Worm (Caenorhabditis elegans) whole organism, late embryonic: Measurements from ENCODE around the gene ZC155.2.

Source experiments
- C38D4.7 ChIP-seq: fragments of 200-800 bp; sonication (Bioruptor generic); optimal IDR thresholded peaks from 2 replicates; lab custom pipeline; 2018; ENCODE audit warnings: mild to moderate bottlenecking, missing genetic modification characterization, moderate library complexity, missing compliant biosample characterization
- K02D7.2 ChIP-seq: sonication (generic microtip); optimal IDR thresholded peaks from 2 replicates; lab custom pipeline; 2017; ENCODE audit warnings: mild to moderate bottlenecking, missing genetic modification characterization, missing compliant biosample characterization
- T23F11.4 ChIP-seq: fragments of 200-800 bp; sonication (Bioruptor generic); optimal IDR thresholded peaks from 2 replicates; lab custom pipeline; 2018; ENCODE audit warnings: mild to moderate bottlenecking, missing genetic modification characterization, missing compliant biosample characterization
- ceh-18 ChIP-seq: sonication (generic microtip); optimal IDR thresholded peaks from 2 replicates; lab custom pipeline; 2016; ENCODE audit warnings: missing genetic modification characterization, missing compliant biosample characterization
- ceh-19 ChIP-seq: fragments of 200-800 bp; sonication (Bioruptor generic); optimal IDR thresholded peaks from 2 replicates; lab custom pipeline; 2018; ENCODE audit warnings: mild to moderate bottlenecking, missing genetic modification characterization, missing compliant biosample characterization
- ceh-2 ChIP-seq: sonication (generic microtip); optimal IDR thresholded peaks from 2 replicates; lab custom pipeline; 2016; ENCODE audit warnings: missing genotype, missing genetic modification characterization, missing compliant biosample characterization
- ceh-22 ChIP-seq: sonication (generic microtip); optimal IDR thresholded peaks from 2 replicates; lab custom pipeline; 2017; ENCODE audit warnings: missing biosample characterization, missing genetic modification characterization
- ceh-24 ChIP-seq: sonication (generic microtip); optimal IDR thresholded peaks from 2 replicates; lab custom pipeline; 2016; ENCODE audit warnings: mild to moderate bottlenecking, missing genetic modification characterization, missing compliant biosample characterization
- ceh-30 ChIP-seq: fragments of 150-350 bp; optimal IDR thresholded peaks from 2 replicates; lab custom pipeline; 2014; ENCODE audit warnings: missing biosample characterization, missing genetic modification characterization
- ceh-31 ChIP-seq: sonication (generic microtip); optimal IDR thresholded peaks from 2 replicates; lab custom pipeline; 2016; ENCODE audit warnings: missing genetic modification characterization, missing compliant biosample characterization
- ceh-34 ChIP-seq: sonication (generic microtip); optimal IDR thresholded peaks from 2 replicates; lab custom pipeline; 2016; ENCODE audit warnings: mild to moderate bottlenecking, missing genetic modification characterization, missing compliant biosample characterization
- ceh-48 ChIP-seq: sonication (generic microtip); optimal IDR thresholded peaks from 2 replicates; lab custom pipeline; 2016; ENCODE audit warnings: missing genetic modification characterization, inconsistent platforms, missing compliant biosample characterization
- ceh-6 ChIP-seq: fragments of 200-800 bp; sonication (Bioruptor generic); optimal IDR thresholded peaks from 2 replicates; lab custom pipeline; 2018; ENCODE audit warnings: mild to moderate bottlenecking, missing genetic modification characterization, missing compliant biosample characterization
- ceh-9 ChIP-seq: sonication (generic microtip); optimal IDR thresholded peaks from 2 replicates; lab custom pipeline; 2016; ENCODE audit warnings: mild to moderate bottlenecking, missing genetic modification characterization, inconsistent platforms, missing compliant biosample characterization
- che-1 ChIP-seq: sonication (generic microtip); optimal IDR thresholded peaks from 2 replicates; lab custom pipeline; 2016; ENCODE audit warnings: mild to moderate bottlenecking, missing genetic modification characterization, missing compliant biosample characterization
- dmd-4 ChIP-seq: sonication (generic microtip); optimal IDR thresholded peaks from 2 replicates; lab custom pipeline; 2016; ENCODE audit warnings: borderline replicate concordance, missing genetic modification characterization, missing compliant biosample characterization
- dve-1 ChIP-seq: sonication (generic microtip); optimal IDR thresholded peaks from 2 replicates; lab custom pipeline; 2017; ENCODE audit warnings: antibody characterized with exemption, mild to moderate bottlenecking, missing genetic modification characterization, missing compliant biosample characterization
- elt-2 ChIP-seq: sonication (generic microtip); optimal IDR thresholded peaks from 2 replicates; lab custom pipeline; 2016; ENCODE audit warnings: missing genetic modification reagents, missing genetic modification characterization, missing compliant biosample characterization
- ets-4 ChIP-seq: sonication (generic microtip); optimal IDR thresholded peaks from 2 replicates; lab custom pipeline; 2016; ENCODE audit warnings: missing genetic modification characterization, missing compliant biosample characterization
- hlh-13 ChIP-seq: fragments of 200-800 bp; sonication (Bioruptor generic); optimal IDR thresholded peaks from 2 replicates; lab custom pipeline; 2018; ENCODE audit warnings: mild to moderate bottlenecking, missing genetic modification characterization, missing compliant biosample characterization
- hlh-15 ChIP-seq: sonication (generic microtip); optimal IDR thresholded peaks from 2 replicates; lab custom pipeline; 2016; ENCODE audit warnings: missing genetic modification characterization, missing compliant biosample characterization
- hlh-6 ChIP-seq: sonication (generic microtip); optimal IDR thresholded peaks from 2 replicates; lab custom pipeline; 2016; ENCODE audit warnings: missing genotype, missing genetic modification characterization, missing compliant biosample characterization
- hlh-8 ChIP-seq: sonication (generic microtip); optimal IDR thresholded peaks from 2 replicates; lab custom pipeline; 2016; ENCODE audit warnings: missing genotype, missing genetic modification characterization, missing compliant biosample characterization
- madf-2 ChIP-seq: sonication (generic microtip); optimal IDR thresholded peaks from 2 replicates; lab custom pipeline; 2017; ENCODE audit warnings: missing genetic modification characterization, missing compliant biosample characterization
- mec-3 ChIP-seq: sonication (generic microtip); optimal IDR thresholded peaks from 2 replicates; lab custom pipeline; 2016; ENCODE audit warnings: borderline replicate concordance, missing genetic modification characterization, missing compliant biosample characterization
- nfya-1 ChIP-seq: sonication (generic microtip); optimal IDR thresholded peaks from 2 replicates; lab custom pipeline; 2017; ENCODE audit warnings: missing genetic modification characterization, mild to moderate bottlenecking, missing compliant biosample characterization, antibody characterized with exemption, moderate library complexity
- nhr-11 ChIP-seq: fragments of 150-350 bp; optimal IDR thresholded peaks from 2 replicates; lab custom pipeline; 2014; ENCODE audit warnings: missing biosample characterization, missing genetic modification characterization
- odd-2 ChIP-seq: sonication (generic microtip); optimal IDR thresholded peaks from 2 replicates; lab custom pipeline; 2017; ENCODE audit warnings: antibody characterized with exemption, mild to moderate bottlenecking, missing genetic modification characterization, missing compliant biosample characterization
- pha-4 ChIP-seq: fragments of 150-350 bp; optimal IDR thresholded peaks from 2 replicates; lab custom pipeline; 2018; ENCODE audit warnings: missing biosample characterization, missing genetic modification reagents, missing genetic modification characterization
- pqm-1 ChIP-seq: sonication (generic microtip); optimal IDR thresholded peaks from 2 replicates; lab custom pipeline; 2016; ENCODE audit warnings: missing genetic modification characterization, missing compliant biosample characterization
- pros-1 ChIP-seq: fragments of 150-350 bp; optimal IDR thresholded peaks from 2 replicates; lab custom pipeline; 2014; ENCODE audit warnings: missing biosample characterization, missing genetic modification reagents, missing genetic modification characterization
- ref-2 ChIP-seq: sonication (generic microtip); optimal IDR thresholded peaks from 2 replicates; lab custom pipeline; 2016; ENCODE audit warnings: missing genetic modification characterization, missing compliant biosample characterization
- sdc-2 ChIP-seq: sonication (generic microtip); optimal IDR thresholded peaks from 2 replicates; lab custom pipeline; 2016; ENCODE audit warnings: missing genotype, missing genetic modification characterization, missing compliant biosample characterization
- syd-9 ChIP-seq: sonication (generic microtip); optimal IDR thresholded peaks from 2 replicates; lab custom pipeline; 2016; ENCODE audit warnings: mild to moderate bottlenecking, missing genetic modification characterization, moderate library complexity, missing compliant biosample characterization
- tbx-7 ChIP-seq: sonication (generic microtip); optimal IDR thresholded peaks from 2 replicates; lab custom pipeline; 2016; ENCODE audit warnings: missing genotype, missing genetic modification characterization, missing compliant biosample characterization
- ttx-3 ChIP-seq: sonication (generic microtip); optimal IDR thresholded peaks from 2 replicates; lab custom pipeline; 2016; ENCODE audit warnings: missing genetic modification reagents, missing genetic modification characterization, missing compliant biosample characterization
- unc-3 ChIP-seq, 2 experiments: fragments of 200-800 bp in 1 of 2; sonication (Bioruptor generic) in 1 of 2; sonication (generic microtip) in 1 of 2; conservative IDR thresholded peaks in 1 of 2; optimal IDR thresholded peaks in 1 of 2; 2 replicates each; pipeline versions ENCODE4 v1.3.6 to Lab custom; 2016 to 2022; ENCODE audit warnings: missing compliant biosample characterization in 2 of 2, missing genetic modification characterization in 2 of 2, missing genetic modification reagents in 1 of 2
- unc-55 ChIP-seq: sonication (generic microtip); optimal IDR thresholded peaks from 2 replicates; lab custom pipeline; 2017; ENCODE audit warnings: missing biosample characterization, missing genetic modification reagents, missing genetic modification characterization
- unc-86 ChIP-seq: sonication (generic microtip); optimal IDR thresholded peaks from 2 replicates; lab custom pipeline; 2016; ENCODE audit warnings: missing genetic modification characterization, missing compliant biosample characterization
- zip-5 ChIP-seq: sonication (generic microtip); optimal IDR thresholded peaks from 2 replicates; lab custom pipeline; 2016; ENCODE audit warnings: missing genetic modification characterization, missing compliant biosample characterization
- ztf-16 ChIP-seq: sonication (generic microtip); optimal IDR thresholded peaks from 2 replicates; lab custom pipeline; 2017; ENCODE audit warnings: missing genetic modification characterization, missing compliant biosample characterization

The ZC155.2 gene

DNA sequence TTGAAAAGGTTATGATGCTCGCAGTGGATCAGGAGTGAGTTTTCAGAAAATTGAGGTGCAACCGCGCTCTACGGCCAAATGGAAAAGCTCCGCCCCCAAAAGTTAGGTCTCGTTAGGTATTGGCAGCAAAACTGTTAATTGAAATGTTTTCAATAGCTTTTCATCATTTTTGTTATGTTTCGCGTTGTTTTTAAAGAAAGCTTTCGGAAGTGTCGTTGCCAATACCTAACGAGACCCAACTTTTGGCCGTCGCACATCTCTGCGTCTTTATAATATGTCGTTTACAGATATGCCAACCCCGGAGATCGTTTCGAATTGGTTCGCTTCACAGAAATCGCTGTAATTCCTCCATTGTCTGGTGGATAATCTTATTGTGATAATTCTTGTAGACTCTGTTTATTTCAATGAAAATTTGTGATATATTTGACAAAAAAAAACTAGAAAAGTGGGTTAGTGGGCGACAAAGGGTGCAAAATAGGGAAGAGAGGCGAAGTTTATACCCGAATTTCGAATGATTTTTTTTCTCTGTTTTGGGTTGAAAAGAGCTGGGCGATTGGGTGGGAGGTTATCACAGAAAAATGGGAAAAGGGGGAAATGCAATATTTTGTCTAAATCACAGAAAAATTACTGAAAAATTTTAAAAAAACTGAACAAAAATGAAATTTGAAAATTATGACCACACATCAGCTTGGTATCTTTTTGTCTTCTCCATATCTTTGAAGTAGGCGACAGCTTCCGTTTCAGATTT, 22.3 kb upstream of the ZC155.2 start:
- TF ChIP-seq tbx-7 (tag; lab: Kevin White, UChicago) (no peak), ceh-31 (tag; lab: Kevin White, UChicago) (no peak), madf-2 (tag; lab: Kevin White, UChicago) (no peak), unc-86 (no peak), unc-3 (GFP tag; conservative IDR thresholded peaks at IDR 0.05; lab: Robert Waterston, UW) (no peak), unc-3 (tag; optimal IDR thresholded peaks at IDR 0.05; lab: Kevin White, UChicago) (no peak), nhr-11 (tag; lab: Kevin White, UChicago) (no peak), sdc-2 (no peak), hlh-13 (GFP tag; lab: Kevin White, UChicago) (no peak), unc-55 (GFP tag; lab: Kevin White, UChicago) (no peak), ceh-19 (GFP tag; lab: Kevin White, UChicago) (no peak), ceh-2 (tag; lab: Kevin White, UChicago) (no peak), ets-4 (tag; lab: Kevin White, UChicago) (no peak), pros-1 (tag; lab: Kevin White, UChicago) (no peak), ceh-34 (tag; lab: Kevin White, UChicago) (no peak)

DNA sequence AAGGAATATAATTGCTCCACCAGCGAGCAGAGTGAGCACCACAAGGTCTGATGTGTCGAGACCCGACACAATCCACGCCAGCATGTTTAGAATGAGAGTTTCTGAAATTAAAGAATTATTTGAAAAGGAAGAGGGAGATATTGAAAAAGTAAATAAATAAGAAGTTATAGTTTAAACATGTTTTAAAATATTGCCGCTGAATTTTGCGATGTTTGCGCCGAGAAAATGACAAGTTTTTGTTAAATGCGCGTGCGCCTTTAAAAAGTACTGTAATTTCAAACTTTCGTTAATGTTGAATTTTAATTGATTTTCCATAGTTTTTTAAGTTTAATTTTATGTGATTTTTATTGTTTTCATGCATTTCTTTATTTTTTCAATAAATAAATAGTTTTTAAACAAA, 19.2 kb upstream of the ZC155.2 start, which contains the start of gene emb-8:
emb-8 (minus strand) TSS at position 101 of the 400 bp plus-strand sequence.
- TF ChIP-seq ceh-31 (tag; lab: Kevin White, UChicago): no peak

- TF ChIP-seq pqm-1 (tag; lab: Kevin White, UChicago) (no peak), hlh-15 (tag; lab: Kevin White, UChicago) (no peak), ttx-3 (tag; lab: Kevin White, UChicago) (no peak), unc-55 (GFP tag; lab: Kevin White, UChicago) (no peak), nfya-1 (tag; lab: Kevin White, UChicago) (no peak), unc-86 (no peak), hlh-6 (tag; lab: Kevin White, UChicago) (no peak)
These were observed 18.4 kb upstream of the ZC155.2 start for ce11 chrIII:5200349-5200748.

DNA sequence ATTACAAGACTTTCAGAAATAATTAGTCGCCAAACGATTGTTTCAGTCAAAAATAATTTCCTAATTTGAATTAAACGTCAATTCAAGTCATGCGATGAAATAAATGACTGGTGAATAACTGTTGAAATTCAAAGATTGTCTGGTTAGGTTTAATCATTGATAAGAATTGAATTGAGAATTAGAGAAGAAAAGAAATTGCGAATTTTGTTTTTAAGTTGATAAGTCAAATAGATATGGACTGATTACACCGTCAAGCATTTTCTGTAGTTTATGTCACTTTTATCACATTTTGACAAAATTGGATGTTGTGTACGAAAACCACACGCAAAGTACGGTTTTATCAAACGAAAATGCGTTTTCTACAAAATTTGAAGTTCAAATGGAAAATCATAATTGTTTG, 17.5 kb upstream of the ZC155.2 start:
- TF ChIP-seq ceh-9 (no peak), elt-2 (tag; lab: Kevin White, UChicago) (peak; percentile 47)

DNA sequence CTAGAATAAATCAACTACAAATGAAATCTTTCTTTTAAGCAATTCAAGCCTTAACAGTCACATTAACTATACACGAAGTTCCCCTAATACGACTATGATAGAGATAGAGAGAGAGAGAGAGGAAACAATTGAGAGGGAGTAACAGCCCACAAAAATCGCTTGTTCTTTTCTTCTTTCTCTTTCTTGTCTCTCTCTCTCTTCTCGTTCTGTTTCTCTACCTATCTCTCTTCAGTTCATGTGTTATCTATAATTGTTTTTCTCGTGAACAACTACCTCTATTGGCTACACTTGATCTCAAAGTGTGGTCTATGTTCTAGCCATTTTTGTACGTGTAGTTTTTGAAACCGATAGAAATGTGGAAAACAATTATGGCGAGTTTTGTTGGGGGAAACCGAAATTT, 16.1 kb upstream of the ZC155.2 start:
- TF ChIP-seq zip-5 (tag; lab: Kevin White, UChicago) (no peak), ceh-6 (GFP tag; lab: Kevin White, UChicago) (no peak), C38D4.7 (GFP tag; lab: Kevin White, UChicago) (no peak), syd-9 (tag; lab: Kevin White, UChicago) (no peak), ceh-2 (tag; lab: Kevin White, UChicago) (no peak), ceh-24 (tag; lab: Kevin White, UChicago) (no peak), elt-2 (tag; lab: Kevin White, UChicago) (peak; percentile 5), ceh-34 (tag; lab: Kevin White, UChicago) (no peak), ceh-48 (tag; lab: Kevin White, UChicago) (no peak), ref-2 (tag; lab: Kevin White, UChicago) (no peak), nhr-11 (tag; lab: Kevin White, UChicago) (no peak), T23F11.4 (GFP tag; lab: Kevin White, UChicago) (no peak), mec-3 (no peak), ztf-16 (tag; lab: Kevin White, UChicago) (no peak), ceh-30 (no peak), ets-4 (tag; lab: Kevin White, UChicago) (peak; percentile 34), ceh-18 (tag; lab: Kevin White, UChicago) (peak; percentile 20), hlh-8 (no peak), K02D7.2 (tag; lab: Kevin White, UChicago) (no peak), dve-1 (tag; lab: Kevin White, UChicago) (no peak), unc-3 (GFP tag; conservative IDR thresholded peaks at IDR 0.05; lab: Robert Waterston, UW) (no peak), unc-3 (tag; optimal IDR thresholded peaks at IDR 0.05; lab: Kevin White, UChicago) (no peak), ceh-19 (GFP tag; lab: Kevin White, UChicago) (no peak), che-1 (tag; lab: Kevin White, UChicago) (no peak), ceh-22 (no peak), pha-4 (tag; lab: Kevin White, UChicago) (no peak), nfya-1 (tag; lab: Kevin White, UChicago) (peak; percentile 66), dmd-4 (no peak), madf-2 (tag; lab: Kevin White, UChicago) (no peak), odd-2 (tag; lab: Kevin White, UChicago) (no peak)
